Worm (Caenorhabditis elegans) whole organism, late embryonic: Measurements from ENCODE around the gene fat-1.

Source experiments
- C08G9.2 ChIP-seq: sonication (generic microtip); optimal IDR thresholded peaks from 2 replicates; lab custom pipeline; 2016; ENCODE audit warnings: mild to moderate bottlenecking, missing genetic modification characterization, moderate library complexity, missing compliant biosample characterization
- C38D4.7 ChIP-seq: fragments of 200-800 bp; sonication (Bioruptor generic); optimal IDR thresholded peaks from 2 replicates; lab custom pipeline; 2018; ENCODE audit warnings: mild to moderate bottlenecking, missing genetic modification characterization, moderate library complexity, missing compliant biosample characterization
- K02D7.2 ChIP-seq: sonication (generic microtip); optimal IDR thresholded peaks from 2 replicates; lab custom pipeline; 2017; ENCODE audit warnings: mild to moderate bottlenecking, missing genetic modification characterization, missing compliant biosample characterization
- K09A11.1 ChIP-seq: sonication (generic microtip); optimal IDR thresholded peaks from 2 replicates; lab custom pipeline; 2017; ENCODE audit warnings: antibody characterized with exemption, mild to moderate bottlenecking, missing genetic modification characterization, missing compliant biosample characterization; ENCODE audit not compliant: insufficient read depth
- T23F11.4 ChIP-seq: fragments of 200-800 bp; sonication (Bioruptor generic); optimal IDR thresholded peaks from 2 replicates; lab custom pipeline; 2018; ENCODE audit warnings: mild to moderate bottlenecking, missing genetic modification characterization, missing compliant biosample characterization
- ama-1 ChIP-seq: fragments of 150-350 bp; optimal IDR thresholded peaks from 2 replicates; lab custom pipeline; 2014
- ceh-2 ChIP-seq: sonication (generic microtip); optimal IDR thresholded peaks from 2 replicates; lab custom pipeline; 2016; ENCODE audit warnings: missing genotype, missing genetic modification characterization, missing compliant biosample characterization
- ceh-24 ChIP-seq: sonication (generic microtip); optimal IDR thresholded peaks from 2 replicates; lab custom pipeline; 2016; ENCODE audit warnings: mild to moderate bottlenecking, missing genetic modification characterization, missing compliant biosample characterization
- ceh-30 ChIP-seq: fragments of 150-350 bp; optimal IDR thresholded peaks from 2 replicates; lab custom pipeline; 2014; ENCODE audit warnings: missing biosample characterization, missing genetic modification characterization
- ceh-31 ChIP-seq: sonication (generic microtip); optimal IDR thresholded peaks from 2 replicates; lab custom pipeline; 2016; ENCODE audit warnings: missing genetic modification characterization, missing compliant biosample characterization
- ceh-48 ChIP-seq: sonication (generic microtip); optimal IDR thresholded peaks from 2 replicates; lab custom pipeline; 2016; ENCODE audit warnings: missing genetic modification characterization, inconsistent platforms, missing compliant biosample characterization
- ceh-9 ChIP-seq: sonication (generic microtip); optimal IDR thresholded peaks from 2 replicates; lab custom pipeline; 2016; ENCODE audit warnings: mild to moderate bottlenecking, missing genetic modification characterization, inconsistent platforms, missing compliant biosample characterization
- dmd-4 ChIP-seq: sonication (generic microtip); optimal IDR thresholded peaks from 2 replicates; lab custom pipeline; 2016; ENCODE audit warnings: borderline replicate concordance, missing genetic modification characterization, missing compliant biosample characterization
- elt-2 ChIP-seq: sonication (generic microtip); optimal IDR thresholded peaks from 2 replicates; lab custom pipeline; 2016; ENCODE audit warnings: missing genetic modification reagents, missing genetic modification characterization, missing compliant biosample characterization
- ets-4 ChIP-seq: sonication (generic microtip); optimal IDR thresholded peaks from 2 replicates; lab custom pipeline; 2016; ENCODE audit warnings: missing genetic modification characterization, missing compliant biosample characterization
- eyg-1 ChIP-seq: sonication (generic microtip); optimal IDR thresholded peaks from 2 replicates; lab custom pipeline; 2016; ENCODE audit warnings: missing genotype, missing genetic modification characterization, missing compliant biosample characterization
- fax-1 ChIP-seq: sonication (generic microtip); optimal IDR thresholded peaks from 2 replicates; lab custom pipeline; 2016; ENCODE audit warnings: missing genotype, missing genetic modification characterization, missing compliant biosample characterization
- fkh-10 ChIP-seq: fragments of 150-350 bp; optimal IDR thresholded peaks from 2 replicates; lab custom pipeline; 2014; ENCODE audit warnings: missing biosample characterization, missing genetic modification reagents, missing genetic modification characterization
- gmeb-2 ChIP-seq: sonication (generic microtip); optimal IDR thresholded peaks from 2 replicates; lab custom pipeline; 2016; ENCODE audit warnings: missing genetic modification characterization, inconsistent platforms, missing compliant biosample characterization
- hlh-13 ChIP-seq: fragments of 200-800 bp; sonication (Bioruptor generic); optimal IDR thresholded peaks from 2 replicates; lab custom pipeline; 2018; ENCODE audit warnings: mild to moderate bottlenecking, missing genetic modification characterization, missing compliant biosample characterization
- nfya-1 ChIP-seq: sonication (generic microtip); optimal IDR thresholded peaks from 2 replicates; lab custom pipeline; 2017; ENCODE audit warnings: missing genetic modification characterization, mild to moderate bottlenecking, missing compliant biosample characterization, antibody characterized with exemption, moderate library complexity
- nhr-11 ChIP-seq: fragments of 150-350 bp; optimal IDR thresholded peaks from 2 replicates; lab custom pipeline; 2014; ENCODE audit warnings: missing biosample characterization, missing genetic modification characterization
- odd-2 ChIP-seq: sonication (generic microtip); optimal IDR thresholded peaks from 2 replicates; lab custom pipeline; 2017; ENCODE audit warnings: antibody characterized with exemption, mild to moderate bottlenecking, missing genetic modification characterization, missing compliant biosample characterization
- pag-3 ChIP-seq: sonication (generic microtip); optimal IDR thresholded peaks from 2 replicates; lab custom pipeline; 2016; ENCODE audit warnings: missing compliant biosample characterization, missing genetic modification characterization, borderline replicate concordance
- pat-9 ChIP-seq: fragments of 200-800 bp; sonication (Bioruptor generic); optimal IDR thresholded peaks from 2 replicates; lab custom pipeline; 2018; ENCODE audit warnings: mild to moderate bottlenecking, missing genetic modification characterization, moderate library complexity, missing compliant biosample characterization
- pax-1 ChIP-seq: fragments of 150-350 bp; optimal IDR thresholded peaks from 2 replicates; lab custom pipeline; 2014; ENCODE audit warnings: missing biosample characterization, missing genetic modification characterization
- pha-2 ChIP-seq: sonication (generic microtip); optimal IDR thresholded peaks from 2 replicates; lab custom pipeline; 2017; ENCODE audit warnings: mild to moderate bottlenecking, missing genetic modification characterization, missing compliant biosample characterization
- ref-2 ChIP-seq: sonication (generic microtip); optimal IDR thresholded peaks from 2 replicates; lab custom pipeline; 2016; ENCODE audit warnings: missing genetic modification characterization, missing compliant biosample characterization
- sox-4 ChIP-seq: sonication (generic microtip); optimal IDR thresholded peaks from 2 replicates; lab custom pipeline; 2017; ENCODE audit warnings: mild to moderate bottlenecking, missing genetic modification characterization, inconsistent platforms, missing compliant biosample characterization
- syd-9 ChIP-seq: sonication (generic microtip); optimal IDR thresholded peaks from 2 replicates; lab custom pipeline; 2016; ENCODE audit warnings: mild to moderate bottlenecking, missing genetic modification characterization, moderate library complexity, missing compliant biosample characterization
- tbx-7 ChIP-seq: sonication (generic microtip); optimal IDR thresholded peaks from 2 replicates; lab custom pipeline; 2016; ENCODE audit warnings: missing genotype, missing genetic modification characterization, missing compliant biosample characterization
- unc-55 ChIP-seq: sonication (generic microtip); optimal IDR thresholded peaks from 2 replicates; lab custom pipeline; 2017; ENCODE audit warnings: missing biosample characterization, missing genetic modification reagents, missing genetic modification characterization

Gene fat-1

DNA sequence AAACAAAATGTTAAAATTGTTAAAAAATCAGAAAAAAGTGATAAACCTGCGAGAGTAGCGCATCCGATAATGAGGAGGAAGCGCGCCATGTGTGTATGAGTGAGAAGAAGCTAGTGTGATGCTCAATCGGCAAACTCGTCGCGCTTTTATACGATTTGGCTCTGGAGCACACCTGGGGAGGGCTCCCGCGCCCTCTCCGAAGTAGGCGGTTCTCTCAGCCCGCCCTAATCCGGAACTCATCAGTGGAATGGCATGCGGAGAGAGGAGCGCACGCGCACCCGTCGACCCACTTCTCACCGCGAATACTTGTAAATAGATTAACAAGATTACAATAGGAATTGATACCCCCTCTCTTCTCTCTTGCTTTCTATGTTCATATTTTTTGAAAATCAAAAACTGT, 15.8 kb downstream of the fat-1 start, which contains the start of gene pqn-74:
TSS of gene pqn-74 (minus strand) at position 122 of the 400 bp plus-strand sequence.
- no peak for TF ChIP-seq pha-2
- TF ChIP-seq nfya-1 (tag; lab: Kevin White, UChicago) = no peak
- no peak for TF ChIP-seq ceh-24 (tag; lab: Kevin White, UChicago)
- TF ChIP-seq ceh-30 = no peak
- TF ChIP-seq K09A11.1 (tag; lab: Kevin White, UChicago) = no peak
- no peak for TF ChIP-seq ets-4 (tag; lab: Kevin White, UChicago)
- TF ChIP-seq C08G9.2 (tag; lab: Kevin White, UChicago) = no peak
- TF ChIP-seq odd-2 (tag; lab: Kevin White, UChicago) = no peak

DNA sequence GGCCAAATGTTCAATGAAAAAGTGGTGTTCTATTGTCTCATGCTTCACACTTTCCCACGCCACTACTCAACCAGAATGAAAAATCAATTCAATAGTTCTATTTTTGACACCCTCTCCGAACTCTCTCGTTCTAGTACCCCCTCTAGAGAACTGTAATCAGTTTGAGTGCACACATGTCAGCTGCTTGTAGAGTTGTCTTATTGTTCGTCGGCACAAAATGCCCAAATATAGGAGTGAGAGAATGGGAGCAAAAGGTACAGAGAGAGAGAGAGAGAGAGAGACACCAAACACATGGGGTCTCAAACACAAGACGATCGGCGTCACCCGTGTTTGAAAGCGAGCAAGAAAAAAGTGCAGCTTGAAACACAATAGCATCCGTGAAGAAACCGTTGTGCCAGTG, 18.8 kb downstream of the fat-1 start:
- TF ChIP-seq pha-2 (no peak), K09A11.1 (tag; lab: Kevin White, UChicago) (no peak), ceh-48 (no peak), unc-55 (no peak), pat-9 (tag; lab: Kevin White, UChicago) (no peak), fkh-10 (GFP tag; lab: Kevin White, UChicago) (no peak), ceh-9 (tag; lab: Kevin White, UChicago) (no peak), K02D7.2 (no peak)
- TF ChIP-seq, all 69 proteins: peak for 0

DNA sequence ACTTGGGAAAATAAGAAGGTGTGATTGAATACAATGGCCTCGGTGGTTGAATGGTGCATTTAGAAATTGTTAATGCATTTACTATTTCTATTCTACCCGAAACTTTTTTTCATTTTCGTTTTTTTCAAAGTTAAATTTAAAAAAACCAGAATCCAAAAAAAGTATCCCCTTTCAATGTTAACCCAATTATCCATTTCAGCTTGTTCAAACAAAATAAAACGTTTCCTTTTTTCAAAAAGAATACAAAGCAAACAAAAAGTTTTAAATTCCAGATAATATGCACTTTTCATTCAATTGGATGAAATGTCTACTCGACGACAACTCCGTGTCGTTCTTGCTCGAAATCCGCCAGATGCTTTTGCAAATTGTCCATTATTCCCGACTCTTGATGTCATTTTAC, 27.1 kb downstream of the fat-1 start, which contains the start of gene W02A2.5:
TSS of gene W02A2.5 (plus strand) at position 301 of the 400 bp plus-strand sequence.
- TF ChIP-seq dmd-4 (tag; lab: Kevin White, UChicago) (no peak), hlh-13 (GFP tag; lab: Kevin White, UChicago) (no peak), K02D7.2 (no peak), C38D4.7 (no peak), nfya-1 (tag; lab: Kevin White, UChicago) (no peak), nhr-11 (no peak), sox-4 (tag; lab: Kevin White, UChicago) (no peak), syd-9 (tag; lab: Kevin White, UChicago) (no peak), eyg-1 (tag; lab: Kevin White, UChicago) (no peak), ama-1 (lab: Kevin White, UChicago) (no peak), pat-9 (tag; lab: Kevin White, UChicago) (no peak), tbx-7 (tag; lab: Kevin White, UChicago) (no peak), ref-2 (tag; lab: Kevin White, UChicago) (no peak), ceh-9 (tag; lab: Kevin White, UChicago) (no peak), elt-2 (no peak), pax-1 (no peak)
- TF ChIP-seq, all 69 proteins: peak for 0

- TF ChIP-seq fax-1 (tag; lab: Kevin White, UChicago) (no peak), elt-2 (no peak), C38D4.7 (no peak), pag-3 (tag; lab: Kevin White, UChicago) (no peak), gmeb-2 (no peak), ets-4 (tag; lab: Kevin White, UChicago) (no peak), ceh-31 (tag; lab: Kevin White, UChicago) (no peak), K09A11.1 (tag; lab: Kevin White, UChicago) (no peak)
Observed at ce11 chrIV:13346078-13346477, 30.6 kb downstream of the fat-1 start.

- TF ChIP-seq elt-2 = peak; percentile 95
- TF ChIP-seq ceh-2 (tag; lab: Kevin White, UChicago) = no peak
- TF ChIP-seq, all 69 proteins: peak for 1
Observed at ce11 chrIV:13347232-13347715, 31.8 kb downstream of the fat-1 start, which contains the start of gene W02A2.9. TSS of gene W02A2.9 (plus strand) at chrIV:13347665.

DNA sequence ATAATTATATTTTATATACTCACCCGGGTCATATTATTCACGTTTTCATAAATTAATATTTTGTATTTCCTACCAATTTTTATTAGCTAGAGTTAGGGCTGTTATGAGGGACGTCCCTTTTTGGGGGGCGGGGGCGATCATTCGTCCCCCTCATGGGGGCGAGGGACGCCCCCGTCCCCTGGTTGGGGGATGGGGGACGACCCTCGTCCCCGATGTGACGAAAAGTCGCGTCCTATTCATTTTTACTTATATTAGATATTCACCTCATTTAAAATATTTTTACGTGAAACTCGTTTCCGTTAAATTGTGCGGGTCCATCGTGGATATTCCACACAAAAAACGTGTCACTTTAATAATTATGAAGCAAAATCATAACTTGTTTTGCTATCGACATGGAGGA, 33.1 kb downstream of the fat-1 start, which contains the start of gene W02A2.12:
TSS of gene W02A2.12 (minus strand) at position 240 of the 400 bp plus-strand sequence.
- no peak for TF ChIP-seq T23F11.4 (GFP tag; lab: Kevin White, UChicago)
